Worm (Caenorhabditis elegans) whole organism, young adult: ENCODE data around the gene grl-23.

Source experiments
- B0261.1 ChIP-seq: sonication (generic microtip); optimal IDR thresholded peaks from 2 replicates; lab custom pipeline; 2016; ENCODE audit warnings: mild to moderate bottlenecking, missing genetic modification characterization, moderate library complexity, missing compliant biosample characterization
- B0336.3 ChIP-seq: fragments of 200-800 bp; sonication (Bioruptor generic); IDR thresholded peaks from 2 replicates; pipeline ENCODE4 v1.3.6; 2022; ENCODE audit warnings: missing genetic modification characterization, missing compliant biosample characterization
- F49E8.2 ChIP-seq: sonication (generic microtip); optimal IDR thresholded peaks from 3 replicates; lab custom pipeline; 2017; ENCODE audit warnings: missing genetic modification characterization, mild to moderate bottlenecking, missing compliant biosample characterization, antibody characterized with exemption, moderate library complexity; ENCODE audit not compliant: insufficient read depth
- T26A5.8 ChIP-seq: sonication (generic microtip); optimal IDR thresholded peaks from 2 replicates; lab custom pipeline; 2016; ENCODE audit warnings: missing genetic modification characterization, missing compliant biosample characterization
- Y79H2A.3 ChIP-seq: fragments of 200-800 bp; sonication (Bioruptor generic); conservative IDR thresholded peaks from 2 replicates; pipeline ENCODE4 v1.3.6; 2022; ENCODE audit warnings: missing genetic modification reagents, missing genetic modification characterization, missing compliant biosample characterization
- ZK185.1 ChIP-seq: sonication (generic microtip); optimal IDR thresholded peaks from 2 replicates; lab custom pipeline; 2016; ENCODE audit warnings: mild to moderate bottlenecking, missing genetic modification characterization, missing compliant biosample characterization; ENCODE audit not compliant: poor library complexity, severe bottlenecking
- ama-1 ChIP-seq, 3 experiments: fragments of 150-350 bp in 1 of 3; sonication (generic microtip) in 2 of 3; optimal IDR thresholded peaks; 2 replicates each; lab custom pipeline; 2014 to 2018; ENCODE audit warnings: missing biosample characterization in 2 of 3, missing genetic modification characterization in 2 of 3, missing genetic modification reagents in 2 of 3
- aptf-2 ChIP-seq: fragments of 200-800 bp; sonication (Bioruptor generic); conservative IDR thresholded peaks from 2 replicates; pipeline ENCODE4 v1.3.6; 2022; ENCODE audit warnings: missing genetic modification reagents, missing genetic modification characterization, missing compliant biosample characterization
- atf-7 ChIP-seq: sonication (generic microtip); optimal IDR thresholded peaks from 2 replicates; lab custom pipeline; 2017; ENCODE audit warnings: mild to moderate bottlenecking, missing genetic modification characterization, missing compliant biosample characterization
- athp-1 ChIP-seq: sonication (generic microtip); optimal IDR thresholded peaks from 2 replicates; lab custom pipeline; 2017; ENCODE audit warnings: mild to moderate bottlenecking, missing genetic modification characterization, missing compliant biosample characterization
- attf-3 ChIP-seq: fragments of 200-800 bp; sonication (Bioruptor generic); conservative IDR thresholded peaks from 2 replicates; pipeline ENCODE4 v1.3.6; 2022; ENCODE audit warnings: missing genetic modification reagents, missing genetic modification characterization, missing compliant biosample characterization
- attf-6 ChIP-seq: fragments of 200-800 bp; sonication (Bioruptor generic); IDR thresholded peaks from 2 replicates; pipeline ENCODE4 v1.3.6; 2022; ENCODE audit warnings: missing genetic modification reagents, missing genetic modification characterization, missing compliant biosample characterization
- bed-1 ChIP-seq: fragments of 200-800 bp; sonication (Bioruptor generic); IDR thresholded peaks from 2 replicates; pipeline ENCODE4 v1.3.6; 2022; ENCODE audit warnings: missing genetic modification reagents, missing genetic modification characterization, missing compliant biosample characterization
- ccch-3 ChIP-seq: fragments of 200-800 bp; sonication (Bioruptor generic); optimal IDR thresholded peaks from 2 replicates; lab custom pipeline; 2018; ENCODE audit warnings: mild to moderate bottlenecking, missing genetic modification characterization, missing compliant biosample characterization
- cebp-2 ChIP-seq: fragments of 200-800 bp; sonication (Bioruptor generic); IDR thresholded peaks from 2 replicates; pipeline ENCODE4 v1.3.6; 2022; ENCODE audit warnings: missing genetic modification characterization, missing compliant biosample characterization
- ceh-40 ChIP-seq: fragments of 200-800 bp; sonication (Bioruptor generic); IDR thresholded peaks from 2 replicates; pipeline ENCODE4 v1.3.6; 2022; ENCODE audit warnings: missing genetic modification characterization, missing compliant biosample characterization
- ceh-91 ChIP-seq: fragments of 200-800 bp; sonication (Bioruptor generic); IDR thresholded peaks from 2 replicates; pipeline ENCODE4 v1.3.6; 2022; ENCODE audit warnings: missing genetic modification reagents, missing genetic modification characterization, missing compliant biosample characterization
- dox-1 ChIP-seq: fragments of 200-800 bp; sonication (Bioruptor generic); IDR thresholded peaks from 2 replicates; pipeline ENCODE4 v1.3.6; 2022; ENCODE audit warnings: missing genetic modification reagents, missing genetic modification characterization, missing compliant biosample characterization
- dpl-1 ChIP-seq: fragments of 150-350 bp; optimal IDR thresholded peaks from 2 replicates; lab custom pipeline; 2014; ENCODE audit warnings: missing biosample characterization, missing genetic modification reagents, missing genetic modification characterization
- efl-1 ChIP-seq: fragments of 150-350 bp; optimal IDR thresholded peaks from 2 replicates; lab custom pipeline; 2014; ENCODE audit warnings: missing biosample characterization, missing genetic modification reagents, missing genetic modification characterization
- egrh-3 ChIP-seq: fragments of 200-800 bp; sonication (Bioruptor generic); IDR thresholded peaks from 2 replicates; pipeline ENCODE4 v1.3.6; 2022; ENCODE audit warnings: missing genetic modification reagents, missing genetic modification characterization, missing compliant biosample characterization
- hrde-1 ChIP-seq: sonication (generic microtip); optimal IDR thresholded peaks from 2 replicates; lab custom pipeline; 2016; ENCODE audit warnings: missing genetic modification characterization, mild to moderate bottlenecking, missing compliant biosample characterization, moderate library complexity, missing genotype, missing genetic modification reagents, borderline replicate concordance
- lag-1 ChIP-seq: fragments of 200-800 bp; sonication (Bioruptor generic); IDR thresholded peaks from 2 replicates; pipeline ENCODE4 v1.3.6; 2022; ENCODE audit warnings: missing genetic modification reagents, missing genetic modification characterization, missing compliant biosample characterization
- let-526 ChIP-seq: fragments of 200-800 bp; sonication (Bioruptor generic); IDR thresholded peaks from 2 replicates; pipeline ENCODE4 v1.3.6; 2022; ENCODE audit warnings: missing genetic modification reagents, missing genetic modification characterization, missing compliant biosample characterization
- let-607 ChIP-seq, 2 experiments: fragments of 200-800 bp in 1 of 2; sonication (Bioruptor generic) in 1 of 2; sonication (generic microtip) in 1 of 2; optimal IDR thresholded peaks; 2 replicates each; lab custom pipeline; 2016 to 2018; ENCODE audit warnings: mild to moderate bottlenecking in 2 of 2, missing compliant biosample characterization in 2 of 2, missing genetic modification characterization in 2 of 2, moderate library complexity in 2 of 2, missing genotype in 1 of 2
- madf-3 ChIP-seq: fragments of 200-800 bp; sonication (Bioruptor generic); IDR thresholded peaks from 2 replicates; pipeline ENCODE4 v1.3.6; 2022; ENCODE audit warnings: missing genetic modification reagents, missing genetic modification characterization, missing compliant biosample characterization
- rec-8 ChIP-seq, 2 experiments: sonication (generic microtip); optimal IDR thresholded peaks; 2 replicates each; lab custom pipeline; 2016; ENCODE audit warnings: mild to moderate bottlenecking in 2 of 2, missing genetic modification characterization in 2 of 2, missing genetic modification reagents in 2 of 2, missing genotype in 2 of 2, missing biosample characterization in 1 of 2, missing compliant biosample characterization in 1 of 2, moderate library complexity in 1 of 2
- sdz-38 ChIP-seq: sonication (generic microtip); optimal IDR thresholded peaks from 2 replicates; lab custom pipeline; 2016; ENCODE audit warnings: missing genotype, missing genetic modification characterization, missing compliant biosample characterization
- somi-1 ChIP-seq: fragments of 200-800 bp; sonication (Bioruptor generic); optimal IDR thresholded peaks from 2 replicates; lab custom pipeline; 2018; ENCODE audit warnings: mild to moderate bottlenecking, missing genetic modification characterization, missing compliant biosample characterization
- tbp1 ChIP-seq: fragments of 200-800 bp; sonication (Bioruptor generic); optimal IDR thresholded peaks from 2 replicates; lab custom pipeline; 2018; ENCODE audit warnings: mild to moderate bottlenecking, missing genetic modification characterization, missing compliant biosample characterization
- ztf-18 ChIP-seq: sonication (generic microtip); optimal IDR thresholded peaks from 2 replicates; lab custom pipeline; 2016; ENCODE audit warnings: missing genotype, mild to moderate bottlenecking, missing genetic modification characterization, missing compliant biosample characterization
- ztf-26 ChIP-seq: sonication (generic microtip); optimal IDR thresholded peaks from 2 replicates; lab custom pipeline; 2017; ENCODE audit warnings: missing genetic modification characterization, missing compliant biosample characterization
- ztf-3 ChIP-seq: fragments of 200-800 bp; sonication (Bioruptor generic); optimal IDR thresholded peaks from 2 replicates; lab custom pipeline; 2018; ENCODE audit warnings: mild to moderate bottlenecking, missing genetic modification characterization, missing compliant biosample characterization

grl-23 gene

ce11 chrV:12548830-12549229 lies 27.9 kb downstream of the grl-23 start (continued):
- peak; percentile 73 for TF ChIP-seq ama-1 (optimal IDR thresholded peaks at IDR 0.05; lab: Kevin White, UChicago)
- no peak for TF ChIP-seq ama-1 (GFP tag; optimal IDR thresholded peaks at IDR 0.05; lab: Kevin White, UChicago)
- TF ChIP-seq, all 124 proteins: peak for 4

- TF ChIP-seq efl-1 (GFP tag; lab: Kevin White, UChicago) (no peak), ceh-40 (no peak), rec-8 (tag; optimal IDR thresholded peaks at IDR 0.05; lab: Kevin White, UChicago) (no peak), ztf-18 (tag; lab: Kevin White, UChicago) (no peak), ceh-91 (GFP tag; lab: Robert Waterston, UW) (no peak), B0261.1 (tag; lab: Kevin White, UChicago) (no peak), lag-1 (GFP tag; lab: Robert Waterston, UW) (no peak), B0336.3 (GFP tag; lab: Robert Waterston, UW) (no peak), aptf-2 (no peak), dox-1 (no peak), dpl-1 (no peak), egrh-3 (GFP tag; lab: Robert Waterston, UW) (no peak), cebp-2 (no peak), sdz-38 (no peak), atf-7 (tag; lab: Kevin White, UChicago) (no peak), F49E8.2 (tag; lab: Kevin White, UChicago) (no peak), ama-1 (optimal IDR thresholded peaks at IDR 0.05; lab: Kevin White, UChicago) (no peak), ama-1 (GFP tag; optimal IDR thresholded peaks at IDR 0.05; lab: Kevin White, UChicago) (no peak), ztf-3 (GFP tag; lab: Kevin White, UChicago) (no peak), ccch-3 (GFP tag; lab: Kevin White, UChicago) (no peak), hrde-1 (tag; lab: Kevin White, UChicago) (no peak)
These were observed 33.9 kb downstream of the grl-23 start for ce11 chrV:12542683-12543319.

ce11 chrV:12541207-12541606 lies 35.5 kb downstream of the grl-23 start:
- TF ChIP-seq attf-6 = no peak
- TF ChIP-seq madf-3 (GFP tag; lab: Robert Waterston, UW) = no peak
- no peak for TF ChIP-seq tbp1 (GFP tag; lab: Kevin White, UChicago)
- TF ChIP-seq ceh-91 (GFP tag; lab: Robert Waterston, UW) = no peak
- TF ChIP-seq bed-1 (GFP tag; lab: Robert Waterston, UW) = no peak
- TF ChIP-seq Y79H2A.3 (GFP tag; lab: Robert Waterston, UW) = no peak
- no peak for TF ChIP-seq B0336.3 (GFP tag; lab: Robert Waterston, UW)
- no peak for TF ChIP-seq athp-1 (tag; lab: Kevin White, UChicago)

ce11 chrV:12540739-12541138 lies 36.0 kb downstream of the grl-23 start, which contains the start of gene F45D3.2:
Gene F45D3.2, plus strand, starts transcription at chrV:12541039.
- TF ChIP-seq cebp-2 (no peak), Y79H2A.3 (GFP tag; lab: Robert Waterston, UW) (no peak), let-526 (GFP tag; lab: Robert Waterston, UW) (no peak), T26A5.8 (tag; lab: Kevin White, UChicago) (no peak), lag-1 (GFP tag; lab: Robert Waterston, UW) (no peak), ZK185.1 (no peak), somi-1 (GFP tag; lab: Kevin White, UChicago) (no peak), ceh-91 (GFP tag; lab: Robert Waterston, UW) (no peak), ztf-26 (no peak), attf-3 (GFP tag; lab: Robert Waterston, UW) (no peak), let-607 (tag; optimal IDR thresholded peaks at IDR 0.05; lab: Kevin White, UChicago) (no peak)
